Worm (Caenorhabditis elegans): ENCODE results near the gene R02F2.4.
A peak's percentile ranks its signal among the peaks of the same experiment; 100 is the strongest.

Gene R02F2.4

DNA sequence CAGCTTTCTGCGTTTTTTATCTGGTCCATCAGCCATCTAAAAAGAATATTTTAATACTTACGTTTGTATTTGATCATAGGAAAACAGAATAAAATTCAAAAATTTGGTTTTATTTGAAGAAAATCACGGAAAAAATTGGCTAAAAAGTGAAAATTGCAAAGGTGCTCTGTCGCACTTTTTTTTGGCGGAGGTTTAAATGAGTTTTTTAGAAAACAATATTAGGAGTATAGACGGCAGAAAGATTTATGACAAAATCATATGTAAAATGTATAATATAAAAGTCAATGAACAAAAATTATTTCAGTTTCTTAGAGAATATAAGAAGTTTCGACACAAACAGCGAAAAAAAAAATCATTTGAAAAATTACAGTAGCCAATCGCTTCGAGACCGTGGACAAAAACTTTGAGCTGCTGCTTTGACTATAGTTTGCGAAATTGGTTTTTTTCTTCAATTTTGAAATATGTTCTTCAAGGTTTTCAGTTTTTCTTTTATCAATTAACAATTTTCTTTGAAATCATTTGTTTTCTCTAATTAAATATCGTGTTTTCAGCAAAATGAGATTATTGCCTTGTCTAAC, at the start of gene R02F2.4, which contains the start of gene R02F2.7:
R02F2.4 (plus strand) TSS at position 552 of the 578 bp plus-strand sequence.
R02F2.7 (minus strand) TSS at position 36 of the 578 bp plus-strand sequence.
- TF ChIP-seq unc-3 (GFP tag; conservative IDR thresholded peaks at IDR 0.05) (no peak), unc-3 (tag; optimal IDR thresholded peaks at IDR 0.05) (no peak), nhr-11 (tag; optimal IDR thresholded peaks at IDR 0.05) (no peak), ets-4 (tag; optimal IDR thresholded peaks at IDR 0.05) (no peak)

DNA sequence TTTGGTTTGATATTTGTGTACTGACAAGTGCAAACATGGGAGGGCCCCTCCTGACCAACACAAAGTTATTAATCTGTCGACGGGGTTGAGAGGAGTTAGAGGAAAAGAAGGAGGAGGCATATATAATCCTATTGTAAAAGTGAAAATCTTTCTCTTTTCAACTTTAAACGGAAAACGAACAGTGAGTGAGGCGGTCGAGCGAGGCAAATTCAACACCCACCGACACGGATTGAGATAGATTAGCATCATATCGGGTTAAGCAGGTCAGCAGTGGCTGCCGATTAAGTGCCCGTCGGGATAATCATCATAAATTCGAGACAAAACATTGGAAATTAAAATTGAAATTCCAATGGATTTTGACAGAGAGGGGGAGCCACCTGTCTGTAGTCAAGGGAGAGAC, 47.8 kb upstream of the R02F2.4 start:
- no peak for TF ChIP-seq ceh-9 (tag; optimal IDR thresholded peaks at IDR 0.05)
- peak; percentile 11 for TF ChIP-seq tbx-2 (tag; optimal IDR thresholded peaks at IDR 0.05)

DNA sequence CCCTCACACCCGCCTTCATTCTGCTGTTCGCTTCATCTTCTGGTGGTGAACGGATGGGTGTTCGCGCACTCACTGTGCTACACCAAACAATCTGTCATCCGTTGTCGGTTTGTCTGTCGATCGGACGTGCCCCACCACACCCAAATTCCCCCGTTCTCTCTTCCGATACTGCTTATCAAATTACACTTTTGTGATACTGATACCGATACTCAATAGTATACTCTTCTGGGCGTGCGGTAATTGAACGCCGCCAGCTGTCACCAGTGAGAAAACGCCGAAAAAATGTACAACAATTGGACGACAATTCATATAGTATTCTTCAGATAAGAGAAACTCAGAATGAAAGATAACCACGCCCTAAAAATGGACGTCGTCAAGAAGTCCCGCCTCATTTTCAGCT, 46.0 kb upstream of the R02F2.4 start:
- TF ChIP-seq elt-2 (tag; optimal IDR thresholded peaks at IDR 0.05): peak; percentile 13
- peak; percentile 26 for TF ChIP-seq unc-55 (GFP tag; optimal IDR thresholded peaks at IDR 0.05)
- TF ChIP-seq ceh-34 (tag; optimal IDR thresholded peaks at IDR 0.05): peak; percentile 51
- TF ChIP-seq hlh-8 (tag; optimal IDR thresholded peaks at IDR 0.05): no peak
- no peak for TF ChIP-seq pqm-1 (tag; optimal IDR thresholded peaks at IDR 0.05)

DNA sequence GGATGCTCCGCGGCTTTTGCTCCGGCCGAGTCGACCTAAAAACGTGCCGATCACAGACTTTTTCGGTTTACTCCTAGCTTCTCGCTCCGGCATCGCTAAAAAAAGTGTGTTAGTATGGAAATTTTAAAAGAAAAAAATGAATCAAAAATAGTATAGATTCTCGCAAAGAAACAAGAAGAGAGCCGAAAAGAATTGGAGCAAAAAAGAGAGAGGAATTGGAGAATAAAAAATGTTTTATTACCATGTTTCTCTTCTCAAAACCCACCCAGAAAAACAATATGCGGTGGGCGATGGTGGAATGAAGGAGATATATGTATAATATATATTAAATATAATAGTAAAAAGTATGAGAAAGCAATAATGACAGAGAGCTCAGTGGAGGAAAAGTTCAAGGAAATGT, 43.5 kb upstream of the R02F2.4 start, which contains the start of gene W03A5.6:
W03A5.6 (minus strand) TSS at position 101 of the 400 bp plus-strand sequence.
- TF ChIP-seq pha-2 (tag; optimal IDR thresholded peaks at IDR 0.05): no peak
- TF ChIP-seq dmd-4 (tag; optimal IDR thresholded peaks at IDR 0.05; ENCODE audit: borderline replicate concordance): no peak
- TF ChIP-seq ceh-19 (GFP tag; optimal IDR thresholded peaks at IDR 0.05): no peak
- no peak for TF ChIP-seq unc-55 (GFP tag; optimal IDR thresholded peaks at IDR 0.05)
- no peak for TF ChIP-seq hlh-13 (GFP tag; optimal IDR thresholded peaks at IDR 0.05)
- no peak for TF ChIP-seq unc-42 (tag; optimal IDR thresholded peaks at IDR 0.05)
- no peak for TF ChIP-seq C38D4.7 (GFP tag; optimal IDR thresholded peaks at IDR 0.05)
- TF ChIP-seq hlh-15 (tag; optimal IDR thresholded peaks at IDR 0.05): no peak
- TF ChIP-seq mec-3 (tag; optimal IDR thresholded peaks at IDR 0.05; ENCODE audit: borderline replicate concordance): no peak
- no peak for TF ChIP-seq elt-4 (tag; optimal IDR thresholded peaks at IDR 0.05)
- TF ChIP-seq ceh-31 (tag; optimal IDR thresholded peaks at IDR 0.05): no peak
- TF ChIP-seq lin-11 (tag; optimal IDR thresholded peaks at IDR 0.05): no peak
- TF ChIP-seq nfya-1 (tag; optimal IDR thresholded peaks at IDR 0.05): no peak

DNA sequence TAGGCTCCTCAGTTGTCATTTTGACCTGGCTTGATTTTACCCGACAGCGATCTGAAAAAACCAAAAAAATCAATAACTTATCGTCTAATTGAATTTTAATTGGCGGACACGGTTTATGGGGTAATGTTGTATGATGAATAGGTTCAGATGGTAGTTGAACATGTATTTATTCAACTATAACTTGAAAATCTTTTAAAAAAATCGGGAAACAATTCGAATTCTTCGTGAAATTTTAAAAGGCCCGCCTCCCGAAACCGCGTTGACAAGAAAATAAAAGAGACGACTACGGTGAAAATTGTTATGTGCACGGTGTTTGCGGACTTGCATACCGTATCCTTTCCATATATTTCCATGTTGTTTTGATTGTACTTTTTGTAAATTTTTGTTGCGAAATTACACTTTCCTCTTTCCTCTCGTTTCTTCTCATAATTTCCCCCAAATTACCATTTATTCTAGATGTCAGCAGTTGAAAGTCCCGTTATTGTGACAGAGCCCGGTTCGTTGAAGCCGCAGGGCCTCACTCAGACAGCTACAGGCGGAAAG, 41.3 kb upstream of the R02F2.4 start, which contains the start of the genes T24G10.2 and disl-2:
T24G10.2 (minus strand) TSS at position 51 of the 543 bp plus-strand sequence.
disl-2 (plus strand) TSS at position 457 of the 543 bp plus-strand sequence.
- no peak for TF ChIP-seq Y22D7AL.16 (tag; optimal IDR thresholded peaks at IDR 0.05)
- TF ChIP-seq unc-42 (tag; optimal IDR thresholded peaks at IDR 0.05): no peak
- TF ChIP-seq ceh-18 (tag; optimal IDR thresholded peaks at IDR 0.05): peak; percentile 4
- TF ChIP-seq hlh-6 (tag; optimal IDR thresholded peaks at IDR 0.05): no peak
- peak; percentile 62 for TF ChIP-seq nfya-1 (tag; optimal IDR thresholded peaks at IDR 0.05)
- no peak for TF ChIP-seq npax-4 (tag; optimal IDR thresholded peaks at IDR 0.05)
- peak; percentile 30 for TF ChIP-seq ceh-31 (tag; optimal IDR thresholded peaks at IDR 0.05)

DNA sequence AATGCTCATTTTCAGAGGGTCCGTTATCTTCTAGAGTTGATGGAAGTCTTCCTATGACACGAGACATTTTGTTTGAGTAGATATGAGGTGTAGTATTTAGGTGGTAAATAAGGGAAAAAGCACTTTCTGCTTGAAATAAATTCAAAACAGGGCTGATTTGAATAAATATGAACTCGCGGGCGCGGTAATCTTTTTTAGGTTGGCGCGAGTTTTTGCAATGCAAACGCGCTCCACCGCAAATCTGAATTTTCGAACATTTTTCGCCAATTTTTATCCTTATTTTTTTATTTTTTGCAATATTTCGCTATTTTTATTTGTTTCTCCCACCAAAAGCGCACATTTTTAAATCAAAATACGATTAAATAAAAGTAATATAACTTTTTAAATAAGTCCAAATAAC, 35.9 kb upstream of the R02F2.4 start, which contains the start of gene skpt-1:
skpt-1 (minus strand) TSS at position 219 of the 400 bp plus-strand sequence.
- TF ChIP-seq hlh-13 (GFP tag; optimal IDR thresholded peaks at IDR 0.05): no peak
- peak; percentile 2 for TF ChIP-seq unc-42 (tag; optimal IDR thresholded peaks at IDR 0.05)
- TF ChIP-seq che-1 (tag; optimal IDR thresholded peaks at IDR 0.05): no peak
- TF ChIP-seq sox-4 (tag; optimal IDR thresholded peaks at IDR 0.05): no peak
- TF ChIP-seq nfya-1 (tag; optimal IDR thresholded peaks at IDR 0.05): peak; percentile 8
- peak; percentile 4 for TF ChIP-seq elt-2 (tag; optimal IDR thresholded peaks at IDR 0.05)
- TF ChIP-seq tbx-2 (tag; optimal IDR thresholded peaks at IDR 0.05): peak; percentile 9
- no peak for TF ChIP-seq pat-9 (tag; optimal IDR thresholded peaks at IDR 0.05)
